Fruit fly (Drosophila melanogaster): ENCODE measurements around the gene RpS2.

- no peak for TF ChIP-seq Hr83 (GFP tag; optimal IDR thresholded peaks at IDR 0.05; ENCODE audit: poor library complexity, severe bottlenecking)
- no peak for TF ChIP-seq Dfd (GFP tag; optimal IDR thresholded peaks at IDR 0.05)
- TF ChIP-seq OdsH (GFP tag; optimal IDR thresholded peaks at IDR 0.05), result no peak
- no peak for TF ChIP-seq jim (GFP tag; optimal IDR thresholded peaks at IDR 0.05)
- no peak for TF ChIP-seq br (GFP tag; optimal IDR thresholded peaks at IDR 0.05)
- no peak for TF ChIP-seq Rel (GFP tag; optimal IDR thresholded peaks at IDR 0.05)
- TF ChIP-seq Rel (tag; optimal IDR thresholded peaks at IDR 0.05), result no peak
- no peak for TF ChIP-seq woc (GFP tag; optimal IDR thresholded peaks at IDR 0.05)
- no peak for TF ChIP-seq CG32264 (GFP tag; optimal IDR thresholded peaks at IDR 0.05)
- no peak for TF ChIP-seq Abd-B (GFP tag; optimal IDR thresholded peaks at IDR 0.05)
- TF ChIP-seq psq (GFP tag; optimal IDR thresholded peaks at IDR 0.05), result no peak
These were observed 9.5 kb downstream of the RpS2 start, which contains the start of gene Fkbp59 for dm6 chr2L:9887856-9888269.
